Worm (Caenorhabditis elegans): ENCODE results near the gene T23D5.8.

DNA sequence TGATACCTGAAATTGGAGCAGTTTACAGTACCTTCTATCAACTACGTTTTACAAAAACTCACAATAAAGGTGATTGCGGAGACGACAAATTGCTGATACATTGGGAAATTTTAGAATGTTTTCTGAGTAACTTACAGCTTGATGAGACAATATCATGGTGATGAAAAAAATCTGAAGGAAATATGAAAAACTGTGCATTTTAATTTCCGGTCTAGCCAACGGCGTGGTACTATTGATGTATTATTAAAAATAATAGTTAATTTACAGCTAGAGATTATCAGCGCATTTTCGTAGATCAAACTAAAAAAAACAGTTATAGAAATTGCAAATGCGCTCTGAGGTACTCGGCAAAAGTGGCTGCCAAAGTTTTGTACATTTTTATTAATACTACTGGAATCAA is 50.1 kb downstream of the T23D5.8 start, which contains the start of gene srx-29:
- TF ChIP-seq aly-1 (tag; optimal IDR thresholded peaks at IDR 0.05) (no peak), tra-4 (tag; optimal IDR thresholded peaks at IDR 0.05) (no peak), ama-1 (optimal IDR thresholded peaks at IDR 0.05) (no peak), F13C5.2 (tag; optimal IDR thresholded peaks at IDR 0.05) (no peak), hmbx-1 (tag; optimal IDR thresholded peaks at IDR 0.05) (no peak), hmg-4 (GFP tag; optimal IDR thresholded peaks at IDR 0.05) (no peak), tbx-37 (GFP tag; conservative IDR thresholded peaks at IDR 0.05) (no peak), ets-7 (tag; optimal IDR thresholded peaks at IDR 0.05) (no peak), flt-1 (GFP tag; IDR thresholded peaks at IDR 0.05) (no peak), tbx-11 (GFP tag; IDR thresholded peaks at IDR 0.05) (no peak), scrt-1 (GFP tag; IDR thresholded peaks at IDR 0.05) (no peak), ceh-36 (tag; optimal IDR thresholded peaks at IDR 0.05) (no peak)
